Fruit fly (Drosophila melanogaster): Measurements from ENCODE around the gene Npc2c.

The Npc2c gene

DNA sequence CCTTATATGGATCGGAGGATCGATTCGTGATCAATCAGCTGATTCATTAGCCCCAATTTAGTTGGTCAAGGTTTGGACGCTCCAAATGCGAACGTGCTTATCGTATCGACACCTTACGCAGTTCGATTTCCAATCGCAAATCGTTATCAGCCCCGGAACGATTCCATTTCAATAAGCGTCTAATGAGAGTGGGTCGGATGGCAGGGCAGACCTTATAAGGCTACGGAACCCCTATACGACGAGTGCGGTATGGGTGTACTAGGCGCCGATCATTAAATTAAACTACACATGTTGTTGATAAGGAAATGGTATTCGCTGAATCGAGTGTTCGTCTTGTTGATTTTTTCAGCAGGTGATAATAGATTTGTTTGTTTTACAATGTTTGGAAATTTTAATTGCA lies 24.3 kb upstream of the Npc2c start (continued):
- no peak for TF ChIP-seq CG11696 (GFP tag; IDR thresholded peaks at IDR 0.05)
- TF ChIP-seq CG10543 (GFP tag; optimal IDR thresholded peaks at IDR 0.05): peak; percentile 36
- TF ChIP-seq nau (GFP tag; optimal IDR thresholded peaks at IDR 0.05): no peak
- no peak for TF ChIP-seq CG2875 (GFP tag; optimal IDR thresholded peaks at IDR 0.05)
- TF ChIP-seq CG12744 (GFP tag; optimal IDR thresholded peaks at IDR 0.05): no peak
- TF ChIP-seq CG30403 (GFP tag; optimal IDR thresholded peaks at IDR 0.05): no peak
- TF ChIP-seq CG18764 (GFP tag; optimal IDR thresholded peaks at IDR 0.05): no peak
- no peak for TF ChIP-seq Mes4 (GFP tag; optimal IDR thresholded peaks at IDR 0.05)
- no peak for TF ChIP-seq CG9817 (tag; optimal IDR thresholded peaks at IDR 0.05)
- TF ChIP-seq CG9727 (GFP tag; optimal IDR thresholded peaks at IDR 0.05): no peak
- no peak for TF ChIP-seq Antp (GFP tag; optimal IDR thresholded peaks at IDR 0.05)
- no peak for TF ChIP-seq CG4328 (GFP tag; optimal IDR thresholded peaks at IDR 0.05)
- no peak for TF ChIP-seq Xrp1 (GFP tag; IDR thresholded peaks at IDR 0.05)
- no peak for TF ChIP-seq CTCF (GFP tag; optimal IDR thresholded peaks at IDR 0.05)
- no peak for TF ChIP-seq vfl (GFP tag; optimal IDR thresholded peaks at IDR 0.05)
- TF ChIP-seq CrebB (tag; optimal IDR thresholded peaks at IDR 0.05): no peak
- TF ChIP-seq tx (GFP tag; optimal IDR thresholded peaks at IDR 0.05): no peak
- no peak for TF ChIP-seq CG14050 (GFP tag; IDR thresholded peaks at IDR 0.05)
- no peak for TF ChIP-seq Sry-δ (GFP tag; optimal IDR thresholded peaks at IDR 0.05)
- no peak for TF ChIP-seq CG32532 (GFP tag; IDR thresholded peaks at IDR 0.05)
- no peak for TF ChIP-seq crp (GFP tag; optimal IDR thresholded peaks at IDR 0.05)
- no peak for TF ChIP-seq fru (optimal IDR thresholded peaks at IDR 0.05)
- no peak for TF ChIP-seq CG17328 (GFP tag; IDR thresholded peaks at IDR 0.05)
- TF ChIP-seq CG18599 (GFP tag; optimal IDR thresholded peaks at IDR 0.05): peak; percentile 29
- TF ChIP-seq yki (optimal IDR thresholded peaks at IDR 0.05): no peak
- TF ChIP-seq seq (GFP tag; IDR thresholded peaks at IDR 0.05): no peak
- TF ChIP-seq grn (GFP tag; optimal IDR thresholded peaks at IDR 0.05): peak; percentile 93
- TF ChIP-seq hb (GFP tag; IDR thresholded peaks at IDR 0.05; ENCODE audit: partially characterized antibody): no peak
- no peak for TF ChIP-seq cas (GFP tag; IDR thresholded peaks at IDR 0.05)
- no peak for TF ChIP-seq Poxn (GFP tag; IDR thresholded peaks at IDR 0.05)
- no peak for TF ChIP-seq NFAT (GFP tag; IDR thresholded peaks at IDR 0.05)
- no peak for TF ChIP-seq her (GFP tag; optimal IDR thresholded peaks at IDR 0.05)
- no peak for TF ChIP-seq org-1 (GFP tag; optimal IDR thresholded peaks at IDR 0.05)
- TF ChIP-seq exex (tag; optimal IDR thresholded peaks at IDR 0.05): peak; percentile 97
- TF ChIP-seq HmgZ (tag; optimal IDR thresholded peaks at IDR 0.05): peak; percentile 1
- no peak for TF ChIP-seq CG16813 (GFP tag; IDR thresholded peaks at IDR 0.05; ENCODE audit: partially characterized antibody)
- TF ChIP-seq CG15479 (GFP tag; optimal IDR thresholded peaks at IDR 0.05): no peak
- no peak for TF ChIP-seq CG11504 (tag; optimal IDR thresholded peaks at IDR 0.05)
- no peak for TF ChIP-seq Side (GFP tag; optimal IDR thresholded peaks at IDR 0.05)
- no peak for TF ChIP-seq Rfx (GFP tag; IDR thresholded peaks at IDR 0.05)
- no peak for TF ChIP-seq CG4404 (GFP tag; IDR thresholded peaks at IDR 0.05)
- TF ChIP-seq D19A (tag; optimal IDR thresholded peaks at IDR 0.05): no peak
- peak; percentile 8 for TF ChIP-seq CG7987 (GFP tag; optimal IDR thresholded peaks at IDR 0.05)
- peak; percentile 54 for TF ChIP-seq ftz-f1 (GFP tag; optimal IDR thresholded peaks at IDR 0.05)
- no peak for TF ChIP-seq CG18262 (tag; optimal IDR thresholded peaks at IDR 0.05)
- TF ChIP-seq chn (GFP tag; optimal IDR thresholded peaks at IDR 0.05): no peak
- TF ChIP-seq corto (GFP tag; optimal IDR thresholded peaks at IDR 0.05): no peak
- TF ChIP-seq CG18476 (GFP tag; optimal IDR thresholded peaks at IDR 0.05): no peak
- TF ChIP-seq Hey (tag; optimal IDR thresholded peaks at IDR 0.05): peak; percentile 68
- no peak for TF ChIP-seq CG12236 (GFP tag; optimal IDR thresholded peaks at IDR 0.05)
- no peak for TF ChIP-seq CG18011 (GFP tag; optimal IDR thresholded peaks at IDR 0.05)
- TF ChIP-seq gt (GFP tag; IDR thresholded peaks at IDR 0.05): no peak
- no peak for TF ChIP-seq CG31224 (GFP tag; IDR thresholded peaks at IDR 0.05)
- TF ChIP-seq CG10565 (GFP tag; optimal IDR thresholded peaks at IDR 0.05): no peak

Measured in whole organism, embryonic.